Worm (Caenorhabditis elegans): Measurements from ENCODE around the gene rfc-4.

DNA sequence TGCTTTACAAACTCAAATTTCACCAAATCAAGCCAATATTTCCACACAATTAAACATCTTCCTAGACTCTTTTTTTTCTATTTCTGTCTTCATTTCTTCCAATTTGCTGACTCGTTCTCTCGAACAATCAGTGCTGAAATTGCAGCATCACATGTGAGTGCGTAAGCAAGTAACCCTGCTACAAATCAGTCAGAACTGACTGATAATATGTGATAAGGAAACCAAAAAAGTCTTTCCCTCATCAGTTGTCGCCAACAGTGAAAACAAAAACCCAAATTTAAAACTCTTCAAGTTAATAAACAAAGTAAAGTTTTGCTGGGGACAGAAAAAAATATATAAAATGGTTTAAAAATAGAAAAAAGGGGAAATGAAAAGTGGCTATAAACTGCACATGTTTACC is 19.4 kb downstream of the rfc-4 start:
- TF ChIP-seq ztf-4 (tag; optimal IDR thresholded peaks at IDR 0.05) = no peak
- no peak for TF ChIP-seq ceh-82 (tag; optimal IDR thresholded peaks at IDR 0.05)
- TF ChIP-seq nhr-237 (tag; optimal IDR thresholded peaks at IDR 0.05) = no peak
- TF ChIP-seq ama-1 (optimal IDR thresholded peaks at IDR 0.05) = no peak

Measured in whole organism, L2 larva.